Worm (Caenorhabditis elegans): ENCODE measurements around the gene qdpr-1.
A peak's percentile ranks its signal among the peaks of the same experiment; 100 is the strongest.

The qdpr-1 gene

ce11 chrIII:13423414-13423813 lies 29.7 kb downstream of the qdpr-1 start, which contains the start of gene exo-1 (continued):
- TF ChIP-seq ztf-11 (tag; optimal IDR thresholded peaks at IDR 0.05) (no peak), nhr-10 (tag; optimal IDR thresholded peaks at IDR 0.05) (no peak), lin-13 (GFP tag; optimal IDR thresholded peaks at IDR 0.05) (peak; percentile 75), nhr-23 (tag; optimal IDR thresholded peaks at IDR 0.05) (no peak)

DNA sequence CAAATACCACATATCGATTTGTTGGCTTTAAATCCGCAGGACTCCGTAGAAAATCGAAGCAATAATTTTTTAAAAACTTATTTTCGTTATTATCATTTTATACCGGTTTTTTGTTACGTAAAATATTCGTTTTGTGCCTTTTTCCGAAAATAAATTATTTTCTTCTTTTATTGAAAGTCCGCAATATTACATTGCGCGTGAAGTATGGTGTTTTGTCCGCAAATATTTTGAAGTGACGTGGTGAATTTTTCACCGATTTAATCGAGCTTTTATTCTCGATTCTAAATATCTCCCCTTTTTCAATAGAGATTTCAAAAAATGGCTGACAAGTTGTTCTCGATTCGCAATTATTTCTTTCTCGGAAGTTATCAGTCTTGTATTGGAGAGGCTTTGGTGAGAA lies 32.3 kb downstream of the qdpr-1 start, which contains the start of gene cope-1:
Gene cope-1, plus strand, starts transcription at position 229 of the 400 bp plus-strand sequence.
- peak; percentile 25 for TF ChIP-seq unc-55 (GFP tag; optimal IDR thresholded peaks at IDR 0.05)
- no peak for TF ChIP-seq lin-13 (GFP tag; optimal IDR thresholded peaks at IDR 0.05)
- peak in 1 of 2 experiments; percentile 62 for TF ChIP-seq lsy-2 (tag; optimal IDR thresholded peaks at IDR 0.05)
- TF ChIP-seq gmeb-1 (tag; optimal IDR thresholded peaks at IDR 0.05): peak; percentile 56
- no peak for TF ChIP-seq ceh-82 (tag; optimal IDR thresholded peaks at IDR 0.05)
- peak; percentile 75 for TF ChIP-seq crh-2 (tag; optimal IDR thresholded peaks at IDR 0.05)
- TF ChIP-seq C34F6.9 (tag; optimal IDR thresholded peaks at IDR 0.05): peak; percentile 51
- no peak for TF ChIP-seq nhr-21 (tag; optimal IDR thresholded peaks at IDR 0.05)
- TF ChIP-seq ztf-11 (tag; optimal IDR thresholded peaks at IDR 0.05): no peak

- TF ChIP-seq unc-39 (tag; optimal IDR thresholded peaks at IDR 0.05) (no peak), ceh-16 (tag; optimal IDR thresholded peaks at IDR 0.05) (no peak), aly-2 (tag; optimal IDR thresholded peaks at IDR 0.05) (no peak), Y55F3AM.14 (GFP tag; optimal IDR thresholded peaks at IDR 0.05) (no peak), nhr-77 (tag; optimal IDR thresholded peaks at IDR 0.05) (no peak), ZK546.5 (tag; optimal IDR thresholded peaks at IDR 0.05) (no peak)
These were observed 34.1 kb downstream of the qdpr-1 start for ce11 chrIII:13427817-13428216.

DNA sequence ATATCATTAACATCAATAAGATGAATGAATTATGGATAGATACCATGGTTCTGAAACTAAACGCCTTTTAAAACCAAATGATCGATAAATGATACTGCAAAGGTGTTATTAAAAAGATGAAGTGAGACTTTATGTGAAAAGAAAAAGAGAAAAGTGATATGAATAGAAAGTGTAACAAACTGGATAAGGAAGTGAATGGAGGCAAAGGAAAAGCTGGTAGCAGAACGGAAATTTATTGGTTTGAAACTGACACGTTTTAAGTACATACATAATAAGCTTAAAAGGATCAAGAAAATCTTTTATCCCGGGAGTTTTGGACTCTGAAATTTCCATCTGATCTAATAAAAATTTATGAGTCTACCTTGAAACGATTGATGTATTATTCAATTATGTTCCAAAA lies 36.0 kb downstream of the qdpr-1 start, which contains the start of gene bli-5:
Gene bli-5, minus strand, starts transcription at position 101 of the 400 bp plus-strand sequence.
- no peak for TF ChIP-seq ama-1 (optimal IDR thresholded peaks at IDR 0.05)

ce11 chrIII:13430162-13430561 lies 36.5 kb downstream of the qdpr-1 start, which contains the start of gene trf-1:
Gene trf-1 (plus strand): TSS chrIII:13430462.
- TF ChIP-seq mdl-1 (tag; optimal IDR thresholded peaks at IDR 0.05) (no peak), sem-4 (tag; optimal IDR thresholded peaks at IDR 0.05) (no peak), sma-3 (GFP tag; optimal IDR thresholded peaks at IDR 0.05) (no peak)

DNA sequence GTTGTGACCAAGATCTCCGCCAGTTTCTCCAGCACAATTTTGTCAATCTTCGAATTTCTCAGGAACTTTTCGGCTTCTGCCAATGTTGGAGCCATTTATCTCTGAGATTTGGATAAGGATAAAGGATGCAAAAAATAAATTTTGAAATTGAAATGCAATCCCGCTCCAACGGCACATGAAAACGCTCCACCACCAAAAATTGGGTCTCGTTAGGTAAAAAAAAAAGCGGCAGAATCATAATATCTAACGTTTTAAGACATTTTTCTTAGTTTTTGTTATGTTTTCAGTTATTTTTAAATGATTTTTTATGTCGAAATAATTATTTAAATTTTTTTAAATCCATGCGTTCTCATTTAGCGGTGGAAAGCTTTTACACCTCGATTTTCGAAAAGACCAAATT lies 40.7 kb downstream of the qdpr-1 start, which contains the start of gene F45G2.7:
Gene F45G2.7, minus strand, starts transcription at position 101 of the 400 bp plus-strand sequence.
- TF ChIP-seq C34F6.9 (tag; optimal IDR thresholded peaks at IDR 0.05) (no peak), ztf-4 (tag; optimal IDR thresholded peaks at IDR 0.05) (no peak), nhr-77 (tag; optimal IDR thresholded peaks at IDR 0.05) (no peak), nhr-6 (tag; optimal IDR thresholded peaks at IDR 0.05) (no peak)

- TF ChIP-seq nhr-10 (tag; optimal IDR thresholded peaks at IDR 0.05): no peak
- no peak for TF ChIP-seq ama-1 (optimal IDR thresholded peaks at IDR 0.05)
- TF ChIP-seq mbf-1 (tag; optimal IDR thresholded peaks at IDR 0.05): no peak
- no peak for TF ChIP-seq nhr-77 (tag; optimal IDR thresholded peaks at IDR 0.05)
- TF ChIP-seq egl-27 (tag; optimal IDR thresholded peaks at IDR 0.05): no peak
- no peak for TF ChIP-seq nhr-21 (tag; optimal IDR thresholded peaks at IDR 0.05)
- TF ChIP-seq lin-11 (tag; optimal IDR thresholded peaks at IDR 0.05): no peak
- TF ChIP-seq nhr-237 (tag; optimal IDR thresholded peaks at IDR 0.05): no peak
- no peak for TF ChIP-seq ztf-1 (GFP tag; conservative IDR thresholded peaks at IDR 0.05)
- TF ChIP-seq lsy-2 (tag; optimal IDR thresholded peaks at IDR 0.05): no peak
- TF ChIP-seq lin-39 (tag; optimal IDR thresholded peaks at IDR 0.05): no peak
- TF ChIP-seq nhr-129 (tag; optimal IDR thresholded peaks at IDR 0.05): no peak
- no peak for TF ChIP-seq nhr-11 (tag; optimal IDR thresholded peaks at IDR 0.05)
- TF ChIP-seq aly-2 (tag; optimal IDR thresholded peaks at IDR 0.05): no peak
- TF ChIP-seq elt-1 (tag; optimal IDR thresholded peaks at IDR 0.05): no peak
- no peak for TF ChIP-seq sma-3 (GFP tag; optimal IDR thresholded peaks at IDR 0.05)
- TF ChIP-seq nhr-12 (tag; optimal IDR thresholded peaks at IDR 0.05): no peak
- TF ChIP-seq crh-2 (tag; optimal IDR thresholded peaks at IDR 0.05): no peak
- no peak for TF ChIP-seq gmeb-1 (tag; optimal IDR thresholded peaks at IDR 0.05)
These were observed 41.9 kb downstream of the qdpr-1 start, which contains the start of gene F45G2.8 for ce11 chrIII:13435570-13435969. Gene F45G2.8 (minus strand): TSS chrIII:13435670.
